Worm (Caenorhabditis elegans) whole organism, L4 larva: Measurements from ENCODE around the gene Y38E10A.35.

Experiments
- R02D3.7 ChIP-seq: fragments of 150-350 bp; sonication (generic microtip); optimal IDR thresholded peaks from 3 replicates; lab custom pipeline; 2014; ENCODE audit warnings: missing biosample characterization, missing genetic modification characterization
- Y48G9A.11 ChIP-seq: fragments of 200-800 bp; sonication (Bioruptor generic); IDR thresholded peaks from 2 replicates; pipeline ENCODE4 v1.3.6; 2022; ENCODE audit warnings: missing genetic modification reagents, missing genetic modification characterization, missing compliant biosample characterization
- cey-2 ChIP-seq: sonication (generic microtip); optimal IDR thresholded peaks from 3 replicates; lab custom pipeline; 2017; ENCODE audit warnings: missing genetic modification characterization, mild to moderate bottlenecking, missing compliant biosample characterization, antibody characterized with exemption, borderline replicate concordance; ENCODE audit not compliant: insufficient read depth
- ctbp-1 ChIP-seq: fragments of 200-800 bp; sonication (Bioruptor generic); IDR thresholded peaks from 2 replicates; pipeline ENCODE4 v1.3.6; 2022; ENCODE audit warnings: missing genetic modification reagents, missing genetic modification characterization, missing compliant biosample characterization
- daf-16 ChIP-seq, 3 experiments: sonication (generic microtip); optimal IDR thresholded peaks; 2 replicates each; lab custom pipeline; 2016 to 2017; ENCODE audit warnings: missing genetic modification characterization in 3 of 3, missing genetic modification reagents in 3 of 3, mild to moderate bottlenecking in 2 of 3, missing compliant biosample characterization in 2 of 3, missing biosample characterization in 1 of 3, moderate library complexity in 1 of 3
- duxl-1 ChIP-seq: sonication (generic microtip); optimal IDR thresholded peaks from 2 replicates; lab custom pipeline; 2016; ENCODE audit warnings: mild to moderate bottlenecking, missing genetic modification characterization, moderate library complexity, missing compliant biosample characterization; ENCODE audit not compliant: poor library complexity
- hif-1 ChIP-seq, 2 experiments: sonication (generic microtip); optimal IDR thresholded peaks; 2 replicates each; lab custom pipeline; 2016 to 2017; ENCODE audit warnings: missing compliant biosample characterization in 2 of 2, missing genetic modification characterization in 2 of 2, missing genetic modification reagents in 2 of 2, missing genotype in 2 of 2, mild to moderate bottlenecking in 1 of 2
- jun-1 ChIP-seq: fragments of 150-350 bp; optimal IDR thresholded peaks from 2 replicates; lab custom pipeline; 2014; ENCODE audit warnings: missing biosample characterization, missing genetic modification reagents, missing genetic modification characterization
- lin-1 ChIP-seq: fragments of 200-800 bp; sonication (Bioruptor generic); IDR thresholded peaks from 2 replicates; pipeline ENCODE4 v1.3.6; 2022; ENCODE audit warnings: missing genetic modification reagents, missing genetic modification characterization, missing compliant biosample characterization
- lin-13 ChIP-seq: fragments of 150-350 bp; optimal IDR thresholded peaks from 2 replicates; lab custom pipeline; 2014; ENCODE audit warnings: missing biosample characterization, missing genetic modification reagents, missing genetic modification characterization
- lin-15B ChIP-seq: fragments of 150-350 bp; sonication (generic microtip); optimal IDR thresholded peaks from 3 replicates; lab custom pipeline; 2014; ENCODE audit warnings: missing biosample characterization, missing genetic modification characterization
- lin-38 ChIP-seq: fragments of 200-800 bp; sonication (Bioruptor generic); IDR thresholded peaks from 2 replicates; pipeline ENCODE4 v1.3.6; 2022; ENCODE audit warnings: missing genetic modification reagents, missing genetic modification characterization, missing compliant biosample characterization
- mep-1 ChIP-seq: fragments of 150-350 bp; sonication (generic microtip); optimal IDR thresholded peaks from 3 replicates; lab custom pipeline; 2014; ENCODE audit warnings: missing biosample characterization, missing genetic modification characterization
- mxl-2 ChIP-seq: fragments of 200-800 bp; sonication (Bioruptor generic); conservative IDR thresholded peaks from 2 replicates; pipeline ENCODE4 v1.3.6; 2022; ENCODE audit warnings: missing genetic modification reagents, missing genetic modification characterization, missing compliant biosample characterization
- mxl-3 ChIP-seq: fragments of 200-800 bp; sonication (Bioruptor generic); optimal IDR thresholded peaks from 2 replicates; lab custom pipeline; 2018; ENCODE audit warnings: mild to moderate bottlenecking, missing genetic modification characterization, missing compliant biosample characterization
- set-16 ChIP-seq: fragments of 200-800 bp; sonication (Bioruptor generic); IDR thresholded peaks from 2 replicates; pipeline ENCODE4 v1.3.6; 2022; ENCODE audit warnings: missing genetic modification reagents, missing genetic modification characterization, missing compliant biosample characterization
- spr-1 ChIP-seq: sonication (generic microtip); optimal IDR thresholded peaks from 2 replicates; lab custom pipeline; 2016; ENCODE audit warnings: mild to moderate bottlenecking, missing genetic modification characterization, missing compliant biosample characterization
- spr-3 ChIP-seq: fragments of 200-800 bp; sonication (Bioruptor generic); optimal IDR thresholded peaks from 2 replicates; lab custom pipeline; 2018; ENCODE audit warnings: mild to moderate bottlenecking, missing genetic modification characterization, missing compliant biosample characterization
- tag-97 ChIP-seq: fragments of 200-800 bp; sonication (Bioruptor generic); IDR thresholded peaks from 2 replicates; pipeline ENCODE4 v1.3.6; 2022; ENCODE audit warnings: missing genetic modification characterization, missing compliant biosample characterization
- vab-7 ChIP-seq: fragments of 200-800 bp; sonication (Bioruptor generic); IDR thresholded peaks from 2 replicates; pipeline ENCODE4 v1.3.6; 2022; ENCODE audit warnings: missing genetic modification reagents, missing genetic modification characterization, missing compliant biosample characterization
- zip-2 ChIP-seq: fragments of 150-350 bp; optimal IDR thresholded peaks from 2 replicates; lab custom pipeline; 2014; ENCODE audit warnings: missing biosample characterization, missing genetic modification characterization
- ztf-7 ChIP-seq: fragments of 150-350 bp; optimal IDR thresholded peaks from 2 replicates; lab custom pipeline; 2014; ENCODE audit warnings: missing biosample characterization, missing genetic modification characterization

Y38E10A.35 gene

ce11 chrII:12527947-12528346 is 44.7 kb downstream of the Y38E10A.35 start, which contains the start of gene srx-119:
Gene srx-119 (plus strand): TSS chrII:12528247.
- no peak for TF ChIP-seq Y48G9A.11 (GFP tag; lab: Robert Waterston, UW)
- no peak for TF ChIP-seq mxl-2
- TF ChIP-seq vab-7 (GFP tag; lab: Robert Waterston, UW): no peak
- no peak for TF ChIP-seq tag-97 (GFP tag; lab: Robert Waterston, UW)
- TF ChIP-seq cey-2 (tag; lab: Kevin White, UChicago): no peak
- TF ChIP-seq daf-16 (GFP tag; optimal IDR thresholded peaks at IDR 0.05; lab: Kevin White, UChicago): no peak
- TF ChIP-seq daf-16 (tag; optimal IDR thresholded peaks at IDR 0.05; lab: Kevin White, UChicago): no peak
- TF ChIP-seq lin-38: no peak
- no peak for TF ChIP-seq ctbp-1 (GFP tag; lab: Robert Waterston, UW)
- TF ChIP-seq hif-1 (tag; optimal IDR thresholded peaks at IDR 0.05; lab: Kevin White, UChicago): no peak
- TF ChIP-seq R02D3.7 (tag; lab: Kevin White, UChicago): no peak
- no peak for TF ChIP-seq jun-1 (tag; lab: Kevin White, UChicago)
- no peak for TF ChIP-seq mep-1 (tag; lab: Kevin White, UChicago)
- no peak for TF ChIP-seq set-16 (GFP tag; lab: Robert Waterston, UW)

ce11 chrII:12525526-12525925 is 47.1 kb downstream of the Y38E10A.35 start, which contains the start of gene srx-118:
Gene srx-118 (plus strand): TSS chrII:12525826.
- TF ChIP-seq vab-7 (GFP tag; lab: Robert Waterston, UW) (no peak), mxl-3 (GFP tag; lab: Kevin White, UChicago) (no peak), lin-13 (no peak), lin-15B (tag; lab: Kevin White, UChicago) (no peak), duxl-1 (tag; lab: Kevin White, UChicago) (no peak), spr-1 (no peak), lin-1 (GFP tag; lab: Robert Waterston, UW) (no peak), jun-1 (tag; lab: Kevin White, UChicago) (no peak), ztf-7 (tag; lab: Kevin White, UChicago) (no peak), zip-2 (tag; lab: Kevin White, UChicago) (no peak), spr-3 (GFP tag; lab: Kevin White, UChicago) (no peak)
